Fruit fly (Drosophila melanogaster): ENCODE measurements around the gene eRF1.

eRF1 gene

dm6 chr3L:20388983-20389382 lies 40.8 kb downstream of the eRF1 start (continued):
- peak; percentile 29 for TF ChIP-seq bab2 (GFP tag; optimal IDR thresholded peaks at IDR 0.05)
- peak; percentile 60; the same call in 1 of the 3 replicates for TF ChIP-seq CG11456 (GFP tag; IDR thresholded peaks at IDR 0.05)
- peak; percentile 30; the same call in 1 of the 2 replicates for TF ChIP-seq seq (GFP tag; IDR thresholded peaks at IDR 0.05)
- TF ChIP-seq CG10431 (GFP tag; optimal IDR thresholded peaks at IDR 0.05): no peak
- TF ChIP-seq Med (GFP tag): peak; percentile 92
- TF ChIP-seq CG15479 (GFP tag; optimal IDR thresholded peaks at IDR 0.05): peak; percentile 26
- TF ChIP-seq CG10321 (GFP tag; IDR thresholded peaks at IDR 0.05): no peak
- TF ChIP-seq chif (GFP tag; optimal IDR thresholded peaks at IDR 0.05): peak in 1 of 2 experiments; percentile 13
- peak; percentile 57 for TF ChIP-seq Xrp1 (GFP tag; IDR thresholded peaks at IDR 0.05)
- TF ChIP-seq Hr51 (GFP tag; optimal IDR thresholded peaks at IDR 0.05): peak in 1 of 2 experiments; percentile 50
- no peak for TF ChIP-seq ara (GFP tag; IDR thresholded peaks at IDR 0.05)
- peak; percentile 52 for TF ChIP-seq sens (GFP tag)
- TF ChIP-seq lov (optimal IDR thresholded peaks at IDR 0.05): no peak
- no peak for TF ChIP-seq lov (GFP tag; IDR thresholded peaks at IDR 0.05)
- no peak for TF ChIP-seq hbn (GFP tag; IDR thresholded peaks at IDR 0.05; ENCODE audit: partially characterized antibody)
- peak; percentile 22; the same call in 1 of the 4 replicates for TF ChIP-seq Gug (GFP tag; IDR thresholded peaks at IDR 0.05)
- TF ChIP-seq Dref (GFP tag; IDR thresholded peaks at IDR 0.05): no peak
- TF ChIP-seq NfI (GFP tag; optimal IDR thresholded peaks at IDR 0.05): peak; percentile 44
- peak; percentile 69 for TF ChIP-seq zf30C (GFP tag; optimal IDR thresholded peaks at IDR 0.05)
- TF ChIP-seq tll (GFP tag; optimal IDR thresholded peaks at IDR 0.05): no peak
- TF ChIP-seq Side (GFP tag; optimal IDR thresholded peaks at IDR 0.05): peak; percentile 11
- peak; percentile 36 for TF ChIP-seq CHES-1-like (GFP tag; optimal IDR thresholded peaks at IDR 0.05)
- TF ChIP-seq Myb (GFP tag; optimal IDR thresholded peaks at IDR 0.05): peak; percentile 13
- no peak for TF ChIP-seq Nf-YA (GFP tag; IDR thresholded peaks at IDR 0.05)
- TF ChIP-seq GATAe (GFP tag; conservative IDR thresholded peaks at IDR 0.05): peak; percentile 58
- peak; percentile 25 for TF ChIP-seq CrebB (tag; optimal IDR thresholded peaks at IDR 0.05)
- TF ChIP-seq CG1603 (tag; optimal IDR thresholded peaks at IDR 0.05): peak; percentile 47
- TF ChIP-seq hkb (optimal IDR thresholded peaks at IDR 0.05): no peak
- 0 out of 2 replicates have a peak, but pooled peaks have one; percentile 29 for TF ChIP-seq hkb (GFP tag; IDR thresholded peaks at IDR 0.05)
- no peak for TF ChIP-seq Nf-YB (GFP tag; optimal IDR thresholded peaks at IDR 0.05)
- peak; percentile 28 for TF ChIP-seq pho (GFP tag; optimal IDR thresholded peaks at IDR 0.05)
- TF ChIP-seq BtbVII (GFP tag; optimal IDR thresholded peaks at IDR 0.05): peak; percentile 37
- TF ChIP-seq CG8290 (GFP tag; optimal IDR thresholded peaks at IDR 0.05): no peak
- TF ChIP-seq CG8290 (tag; optimal IDR thresholded peaks at IDR 0.05): peak in 1 of 2 experiments; percentile 85
- TF ChIP-seq B-H2 (GFP tag; optimal IDR thresholded peaks at IDR 0.05): no peak
- TF ChIP-seq Hand (GFP tag; optimal IDR thresholded peaks at IDR 0.05): no peak
- no peak for TF ChIP-seq CG4707 (GFP tag; optimal IDR thresholded peaks at IDR 0.05)
- TF ChIP-seq CG8478 (optimal IDR thresholded peaks at IDR 0.05): no peak
- no peak for TF ChIP-seq Lim3 (GFP tag; IDR thresholded peaks at IDR 0.05)
- TF ChIP-seq Hsf (GFP tag; optimal IDR thresholded peaks at IDR 0.05): peak; percentile 33
- peak; percentile 45 for TF ChIP-seq Dek (tag; optimal IDR thresholded peaks at IDR 0.05)
- TF ChIP-seq chn (GFP tag; optimal IDR thresholded peaks at IDR 0.05): peak; percentile 18
- no peak for TF ChIP-seq hth (optimal IDR thresholded peaks at IDR 0.05)
- TF ChIP-seq CG12155 (GFP tag; optimal IDR thresholded peaks at IDR 0.05): peak; percentile 1
- peak; percentile 47 for TF ChIP-seq pb (GFP tag; optimal IDR thresholded peaks at IDR 0.05)
- no peak for TF ChIP-seq CG11696 (GFP tag; IDR thresholded peaks at IDR 0.05)
- 0 out of 2 replicates have a peak, but pooled peaks have one; percentile 16 for TF ChIP-seq ttk (GFP tag; IDR thresholded peaks at IDR 0.05)
- TF ChIP-seq dpn (GFP tag; optimal IDR thresholded peaks at IDR 0.05): peak; percentile 20 to 60
- TF ChIP-seq sug (tag; optimal IDR thresholded peaks at IDR 0.05): peak; percentile 79
- TF ChIP-seq CG9932 (GFP tag; IDR thresholded peaks at IDR 0.05): peak; percentile 58
- TF ChIP-seq Hr78 (GFP tag; optimal IDR thresholded peaks at IDR 0.05): peak in 1 of 2 experiments; percentile 77
- TF ChIP-seq Ada2b (GFP tag; IDR thresholded peaks at IDR 0.05): 0 out of 2 replicates have a peak, but pooled peaks have one; percentile 30

Measured in whole organism, embryonic.